Worm (Caenorhabditis elegans): ENCODE results near the gene T20B12.7.

Gene T20B12.7

ce11 chrIII:7359037-7359548 lies 19.8 kb downstream of the T20B12.7 start, which contains the start of the genes eco-1 and hmgr-1:
eco-1 (minus strand) TSS chrIII:7359095.
hmgr-1 (plus strand) TSS chrIII:7359498.
- TF ChIP-seq xnd-1 (tag; optimal IDR thresholded peaks at IDR 0.05) (no peak), lin-54 (GFP tag; optimal IDR thresholded peaks at IDR 0.05) (peak; percentile 22), cebp-1 (GFP tag; IDR thresholded peaks at IDR 0.05) (no peak), cebp-1 (tag; optimal IDR thresholded peaks at IDR 0.05) (peak; percentile 39), lin-35 (GFP tag; optimal IDR thresholded peaks at IDR 0.05) (peak in 1 of 3 experiments; percentile 8)

ce11 chrIII:7358627-7359026 lies 20.2 kb downstream of the T20B12.7 start:
- TF ChIP-seq let-526 (GFP tag; IDR thresholded peaks at IDR 0.05): no peak
- TF ChIP-seq attf-5 (GFP tag; optimal IDR thresholded peaks at IDR 0.05): peak; percentile 9
- no peak for TF ChIP-seq F52B5.7 (tag; optimal IDR thresholded peaks at IDR 0.05)
- no peak for TF ChIP-seq Y79H2A.3 (GFP tag; conservative IDR thresholded peaks at IDR 0.05)
- TF ChIP-seq F57C9.4 (tag; optimal IDR thresholded peaks at IDR 0.05): no peak
- TF ChIP-seq lin-40 (tag; optimal IDR thresholded peaks at IDR 0.05): peak; percentile 10
- no peak for TF ChIP-seq egl-18 (GFP tag; IDR thresholded peaks at IDR 0.05)
- TF ChIP-seq ztf-25 (GFP tag; IDR thresholded peaks at IDR 0.05): no peak
- TF ChIP-seq lag-1 (GFP tag; IDR thresholded peaks at IDR 0.05): no peak
- no peak for TF ChIP-seq hlh-12 (tag; optimal IDR thresholded peaks at IDR 0.05)
- no peak for TF ChIP-seq cebp-1 (GFP tag; IDR thresholded peaks at IDR 0.05)
- peak; percentile 5 for TF ChIP-seq cebp-1 (tag; optimal IDR thresholded peaks at IDR 0.05)
- no peak for TF ChIP-seq madf-8 (GFP tag; conservative IDR thresholded peaks at IDR 0.05)
- TF ChIP-seq pbrm-1 (GFP tag; IDR thresholded peaks at IDR 0.05): no peak
- no peak for TF ChIP-seq zfh-2 (GFP tag; conservative IDR thresholded peaks at IDR 0.05)
- no peak for TF ChIP-seq nfya-1 (tag; optimal IDR thresholded peaks at IDR 0.05; ENCODE audit: borderline replicate concordance, insufficient read depth)
- no peak for TF ChIP-seq C17E4.6 (GFP tag; IDR thresholded peaks at IDR 0.05)
- no peak for TF ChIP-seq K11D2.4 (GFP tag; IDR thresholded peaks at IDR 0.05)
- TF ChIP-seq chd-7 (tag; optimal IDR thresholded peaks at IDR 0.05): no peak
- TF ChIP-seq B0019.2 (GFP tag; conservative IDR thresholded peaks at IDR 0.05): no peak
- TF ChIP-seq lin-26 (GFP tag; IDR thresholded peaks at IDR 0.05): peak; percentile 41; the same call in 1 of the 2 replicates
- TF ChIP-seq dox-1 (GFP tag; IDR thresholded peaks at IDR 0.05): no peak
- no peak for TF ChIP-seq dpl-1 (GFP tag; optimal IDR thresholded peaks at IDR 0.05)
- no peak for TF ChIP-seq efl-1 (GFP tag; optimal IDR thresholded peaks at IDR 0.05)
- peak; percentile 37 for TF ChIP-seq somi-1 (GFP tag; optimal IDR thresholded peaks at IDR 0.05)
- TF ChIP-seq F57A8.1 (GFP tag; optimal IDR thresholded peaks at IDR 0.05): no peak
- no peak for TF ChIP-seq F10E7.11 (tag; optimal IDR thresholded peaks at IDR 0.05)
- no peak for TF ChIP-seq T07F8.4 (tag; optimal IDR thresholded peaks at IDR 0.05)
- no peak for TF ChIP-seq Y53G8AR.9 (GFP tag; conservative IDR thresholded peaks at IDR 0.05)
- no peak for TF ChIP-seq sptf-2 (GFP tag; optimal IDR thresholded peaks at IDR 0.05)
- no peak for TF ChIP-seq ZK185.1 (tag; optimal IDR thresholded peaks at IDR 0.05; ENCODE audit: poor library complexity, severe bottlenecking)
- TF ChIP-seq ceh-40 (GFP tag; IDR thresholded peaks at IDR 0.05): no peak
- no peak for TF ChIP-seq aptf-3 (GFP tag; IDR thresholded peaks at IDR 0.05)
- TF ChIP-seq ztf-6 (GFP tag; IDR thresholded peaks at IDR 0.05): no peak
- peak; percentile 8 for TF ChIP-seq nhr-80 (tag; optimal IDR thresholded peaks at IDR 0.05)
- no peak for TF ChIP-seq hsf-1 (GFP tag; IDR thresholded peaks at IDR 0.05)
- no peak for TF ChIP-seq rpc-1 (optimal IDR thresholded peaks at IDR 0.05)
- TF ChIP-seq rpc-1 (tag; optimal IDR thresholded peaks at IDR 0.05): no peak
- TF ChIP-seq him-1 (tag; optimal IDR thresholded peaks at IDR 0.05): no peak
- peak; percentile 32 for TF ChIP-seq K12H6.12 (tag; optimal IDR thresholded peaks at IDR 0.05)
- TF ChIP-seq nhr-179 (tag; optimal IDR thresholded peaks at IDR 0.05): no peak
- TF ChIP-seq mes-4 (tag; optimal IDR thresholded peaks at IDR 0.05): no peak
- TF ChIP-seq Y67H2A.10 (GFP tag; conservative IDR thresholded peaks at IDR 0.05): no peak
- TF ChIP-seq hrde-1 (tag; optimal IDR thresholded peaks at IDR 0.05; ENCODE audit: borderline replicate concordance): no peak
- TF ChIP-seq mel-28 (tag; optimal IDR thresholded peaks at IDR 0.05; ENCODE audit: borderline replicate concordance): no peak
